Worm (Caenorhabditis elegans) whole organism, late embryonic: ENCODE results near the gene F42G8.8.

Experiments used
- C08G9.2 ChIP-seq: sonication (generic microtip); optimal IDR thresholded peaks from 2 replicates; lab custom pipeline; 2016; ENCODE audit warnings: mild to moderate bottlenecking, missing genetic modification characterization, moderate library complexity, missing compliant biosample characterization
- C38D4.7 ChIP-seq: fragments of 200-800 bp; sonication (Bioruptor generic); optimal IDR thresholded peaks from 2 replicates; lab custom pipeline; 2018; ENCODE audit warnings: mild to moderate bottlenecking, missing genetic modification characterization, moderate library complexity, missing compliant biosample characterization
- K02D7.2 ChIP-seq: sonication (generic microtip); optimal IDR thresholded peaks from 2 replicates; lab custom pipeline; 2017; ENCODE audit warnings: mild to moderate bottlenecking, missing genetic modification characterization, missing compliant biosample characterization
- ama-1 ChIP-seq: fragments of 150-350 bp; optimal IDR thresholded peaks from 2 replicates; lab custom pipeline; 2014
- ceh-14 ChIP-seq: sonication (generic microtip); optimal IDR thresholded peaks from 2 replicates; lab custom pipeline; 2016; ENCODE audit warnings: missing genotype, missing genetic modification characterization, missing compliant biosample characterization
- ceh-2 ChIP-seq: sonication (generic microtip); optimal IDR thresholded peaks from 2 replicates; lab custom pipeline; 2016; ENCODE audit warnings: missing genotype, missing genetic modification characterization, missing compliant biosample characterization
- ceh-22 ChIP-seq: sonication (generic microtip); optimal IDR thresholded peaks from 2 replicates; lab custom pipeline; 2017; ENCODE audit warnings: missing biosample characterization, missing genetic modification characterization
- ceh-30 ChIP-seq: fragments of 150-350 bp; optimal IDR thresholded peaks from 2 replicates; lab custom pipeline; 2014; ENCODE audit warnings: missing biosample characterization, missing genetic modification characterization
- ceh-48 ChIP-seq: sonication (generic microtip); optimal IDR thresholded peaks from 2 replicates; lab custom pipeline; 2016; ENCODE audit warnings: missing genetic modification characterization, inconsistent platforms, missing compliant biosample characterization
- ceh-9 ChIP-seq: sonication (generic microtip); optimal IDR thresholded peaks from 2 replicates; lab custom pipeline; 2016; ENCODE audit warnings: mild to moderate bottlenecking, missing genetic modification characterization, inconsistent platforms, missing compliant biosample characterization
- che-1 ChIP-seq: sonication (generic microtip); optimal IDR thresholded peaks from 2 replicates; lab custom pipeline; 2016; ENCODE audit warnings: mild to moderate bottlenecking, missing genetic modification characterization, missing compliant biosample characterization
- dve-1 ChIP-seq: sonication (generic microtip); optimal IDR thresholded peaks from 2 replicates; lab custom pipeline; 2017; ENCODE audit warnings: antibody characterized with exemption, mild to moderate bottlenecking, missing genetic modification characterization, missing compliant biosample characterization
- elt-2 ChIP-seq: sonication (generic microtip); optimal IDR thresholded peaks from 2 replicates; lab custom pipeline; 2016; ENCODE audit warnings: missing genetic modification reagents, missing genetic modification characterization, missing compliant biosample characterization
- ets-4 ChIP-seq: sonication (generic microtip); optimal IDR thresholded peaks from 2 replicates; lab custom pipeline; 2016; ENCODE audit warnings: missing genetic modification characterization, missing compliant biosample characterization
- fax-1 ChIP-seq: sonication (generic microtip); optimal IDR thresholded peaks from 2 replicates; lab custom pipeline; 2016; ENCODE audit warnings: missing genotype, missing genetic modification characterization, missing compliant biosample characterization
- gmeb-2 ChIP-seq: sonication (generic microtip); optimal IDR thresholded peaks from 2 replicates; lab custom pipeline; 2016; ENCODE audit warnings: missing genetic modification characterization, inconsistent platforms, missing compliant biosample characterization
- hlh-15 ChIP-seq: sonication (generic microtip); optimal IDR thresholded peaks from 2 replicates; lab custom pipeline; 2016; ENCODE audit warnings: missing genetic modification characterization, missing compliant biosample characterization
- lim-6 ChIP-seq: sonication (generic microtip); optimal IDR thresholded peaks from 2 replicates; lab custom pipeline; 2016; ENCODE audit warnings: missing genetic modification characterization, missing compliant biosample characterization
- lin-11 ChIP-seq: fragments of 200-800 bp; sonication (Bioruptor generic); optimal IDR thresholded peaks from 2 replicates; lab custom pipeline; 2018; ENCODE audit warnings: mild to moderate bottlenecking, missing genetic modification characterization, missing compliant biosample characterization
- madf-2 ChIP-seq: sonication (generic microtip); optimal IDR thresholded peaks from 2 replicates; lab custom pipeline; 2017; ENCODE audit warnings: missing genetic modification characterization, missing compliant biosample characterization
- mec-3 ChIP-seq: sonication (generic microtip); optimal IDR thresholded peaks from 2 replicates; lab custom pipeline; 2016; ENCODE audit warnings: borderline replicate concordance, missing genetic modification characterization, missing compliant biosample characterization
- nfya-1 ChIP-seq: sonication (generic microtip); optimal IDR thresholded peaks from 2 replicates; lab custom pipeline; 2017; ENCODE audit warnings: missing genetic modification characterization, mild to moderate bottlenecking, missing compliant biosample characterization, antibody characterized with exemption, moderate library complexity
- nhr-11 ChIP-seq: fragments of 150-350 bp; optimal IDR thresholded peaks from 2 replicates; lab custom pipeline; 2014; ENCODE audit warnings: missing biosample characterization, missing genetic modification characterization
- nhr-232 ChIP-seq: sonication (generic microtip); optimal IDR thresholded peaks from 2 replicates; lab custom pipeline; 2016; ENCODE audit warnings: missing genetic modification characterization, missing compliant biosample characterization
- npax-4 ChIP-seq: sonication (generic microtip); optimal IDR thresholded peaks from 2 replicates; lab custom pipeline; 2016; ENCODE audit warnings: missing genetic modification characterization, missing compliant biosample characterization
- odd-2 ChIP-seq: sonication (generic microtip); optimal IDR thresholded peaks from 2 replicates; lab custom pipeline; 2017; ENCODE audit warnings: antibody characterized with exemption, mild to moderate bottlenecking, missing genetic modification characterization, missing compliant biosample characterization
- pag-3 ChIP-seq: sonication (generic microtip); optimal IDR thresholded peaks from 2 replicates; lab custom pipeline; 2016; ENCODE audit warnings: missing compliant biosample characterization, missing genetic modification characterization, borderline replicate concordance
- pat-9 ChIP-seq: fragments of 200-800 bp; sonication (Bioruptor generic); optimal IDR thresholded peaks from 2 replicates; lab custom pipeline; 2018; ENCODE audit warnings: mild to moderate bottlenecking, missing genetic modification characterization, moderate library complexity, missing compliant biosample characterization
- pha-4 ChIP-seq: fragments of 150-350 bp; optimal IDR thresholded peaks from 2 replicates; lab custom pipeline; 2018; ENCODE audit warnings: missing biosample characterization, missing genetic modification reagents, missing genetic modification characterization
- pqm-1 ChIP-seq: sonication (generic microtip); optimal IDR thresholded peaks from 2 replicates; lab custom pipeline; 2016; ENCODE audit warnings: missing genetic modification characterization, missing compliant biosample characterization
- pros-1 ChIP-seq: fragments of 150-350 bp; optimal IDR thresholded peaks from 2 replicates; lab custom pipeline; 2014; ENCODE audit warnings: missing biosample characterization, missing genetic modification reagents, missing genetic modification characterization
- sdc-2 ChIP-seq: sonication (generic microtip); optimal IDR thresholded peaks from 2 replicates; lab custom pipeline; 2016; ENCODE audit warnings: missing genotype, missing genetic modification characterization, missing compliant biosample characterization
- sox-2 ChIP-seq: fragments of 200-800 bp; sonication (Bioruptor generic); IDR thresholded peaks from 2 replicates; pipeline ENCODE4 v1.3.6; 2022; ENCODE audit warnings: missing genetic modification reagents, missing genetic modification characterization, missing compliant biosample characterization
- sox-4 ChIP-seq: sonication (generic microtip); optimal IDR thresholded peaks from 2 replicates; lab custom pipeline; 2017; ENCODE audit warnings: mild to moderate bottlenecking, missing genetic modification characterization, inconsistent platforms, missing compliant biosample characterization
- tbx-2 ChIP-seq: sonication (generic microtip); optimal IDR thresholded peaks from 2 replicates; lab custom pipeline; 2016; ENCODE audit warnings: missing genetic modification characterization, missing compliant biosample characterization
- tbx-7 ChIP-seq: sonication (generic microtip); optimal IDR thresholded peaks from 2 replicates; lab custom pipeline; 2016; ENCODE audit warnings: missing genotype, missing genetic modification characterization, missing compliant biosample characterization
- zip-5 ChIP-seq: sonication (generic microtip); optimal IDR thresholded peaks from 2 replicates; lab custom pipeline; 2016; ENCODE audit warnings: missing genetic modification characterization, missing compliant biosample characterization
- ztf-16 ChIP-seq: sonication (generic microtip); optimal IDR thresholded peaks from 2 replicates; lab custom pipeline; 2017; ENCODE audit warnings: missing genetic modification characterization, missing compliant biosample characterization

F42G8.8 gene

DNA sequence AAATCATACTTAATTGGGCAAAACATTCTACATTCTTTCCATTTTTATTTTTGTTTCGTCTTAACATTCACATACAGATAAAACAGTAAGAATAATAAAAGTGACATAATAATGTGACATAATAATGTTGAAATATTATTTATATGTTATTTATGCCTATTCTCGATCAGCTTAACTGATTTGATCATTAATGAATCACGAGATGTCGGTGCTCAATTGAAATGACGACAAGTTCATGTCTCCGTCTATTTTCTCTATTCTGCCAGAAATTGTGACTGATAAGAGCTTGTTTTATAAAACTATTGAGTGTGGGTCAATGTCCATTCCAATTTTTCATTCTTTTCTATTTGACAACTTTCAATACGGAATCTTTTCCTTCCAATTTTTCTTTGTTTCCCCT, 32.8 kb downstream of the F42G8.8 start:
- TF ChIP-seq elt-2 (no peak), lim-6 (tag; lab: Kevin White, UChicago) (no peak), ceh-48 (tag; lab: Kevin White, UChicago) (no peak)

DNA sequence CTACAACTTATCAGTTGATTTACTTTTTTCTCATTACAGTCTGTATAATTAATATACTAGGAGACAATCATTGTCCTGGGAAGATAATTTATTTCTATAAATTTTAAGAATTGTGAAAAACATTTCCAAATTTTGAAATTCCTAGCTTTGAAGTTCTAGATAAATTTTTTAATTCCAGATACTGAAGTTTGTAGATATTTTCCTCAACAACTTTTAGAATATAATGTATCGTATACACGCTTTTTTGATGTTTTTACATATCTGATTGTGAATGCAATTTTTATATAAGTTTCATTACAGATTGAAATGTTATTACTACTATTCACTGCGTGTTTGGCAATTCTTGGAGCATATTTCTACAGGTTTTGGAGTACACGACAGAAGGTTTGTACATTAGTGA, 33.3 kb downstream of the F42G8.8 start, which contains the start of gene faah-2:
faah-2 (plus strand) TSS at position 301 of the 400 bp plus-strand sequence.
- TF ChIP-seq C38D4.7 (GFP tag; lab: Kevin White, UChicago) (no peak), ceh-30 (tag; lab: Kevin White, UChicago) (no peak), ama-1 (lab: Kevin White, UChicago) (no peak), C08G9.2 (no peak), hlh-15 (tag; lab: Kevin White, UChicago) (no peak), sox-4 (no peak), fax-1 (no peak), lin-11 (tag; lab: Kevin White, UChicago) (no peak), nfya-1 (tag; lab: Kevin White, UChicago) (no peak)

DNA sequence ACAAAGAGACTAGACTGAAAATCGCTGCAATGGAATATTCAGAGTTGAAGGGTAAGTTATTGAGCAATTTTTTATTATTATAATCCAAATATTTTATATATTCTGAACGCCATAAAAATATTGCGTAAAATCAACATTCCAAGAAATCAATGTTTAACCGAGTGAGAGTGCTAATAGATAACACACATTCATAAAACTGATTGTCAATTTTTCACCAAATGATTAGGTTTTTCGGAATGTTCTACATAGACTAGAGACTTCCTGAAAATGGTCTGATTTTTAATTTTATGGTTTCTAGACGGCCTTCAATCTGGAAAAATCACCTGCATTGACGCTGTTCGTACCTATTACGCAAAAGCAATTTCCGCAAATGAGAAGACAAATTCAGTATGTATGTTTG, 33.8 kb downstream of the F42G8.8 start:
- TF ChIP-seq che-1 (tag; lab: Kevin White, UChicago) (no peak), madf-2 (tag; lab: Kevin White, UChicago) (no peak), mec-3 (tag; lab: Kevin White, UChicago) (no peak), pha-4 (tag; lab: Kevin White, UChicago) (no peak)

DNA sequence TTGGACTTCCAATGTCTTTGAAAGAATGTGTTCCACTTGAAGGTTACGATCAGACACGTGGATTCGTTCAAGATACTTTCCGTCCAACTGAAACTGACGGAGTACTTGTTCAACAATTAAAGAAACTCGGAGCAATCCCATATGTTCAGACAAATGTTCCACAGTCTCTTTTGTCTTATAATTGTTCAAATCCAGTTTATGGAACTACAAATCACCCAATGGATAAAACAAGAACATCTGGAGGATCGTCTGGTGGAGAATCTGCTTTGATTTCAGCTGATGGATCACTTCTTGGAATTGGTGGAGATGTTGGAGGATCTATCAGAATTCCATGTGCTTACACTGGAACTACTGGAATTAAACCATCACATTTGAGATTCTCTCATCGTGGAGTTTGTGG, 34.3 kb downstream of the F42G8.8 start:
- TF ChIP-seq sox-4 = no peak
- no peak for TF ChIP-seq npax-4 (tag; lab: Kevin White, UChicago)
- no peak for TF ChIP-seq zip-5
- no peak for TF ChIP-seq pag-3 (tag; lab: Kevin White, UChicago)
- no peak for TF ChIP-seq C38D4.7 (GFP tag; lab: Kevin White, UChicago)
- TF ChIP-seq, all 69 proteins: peak for 0

DNA sequence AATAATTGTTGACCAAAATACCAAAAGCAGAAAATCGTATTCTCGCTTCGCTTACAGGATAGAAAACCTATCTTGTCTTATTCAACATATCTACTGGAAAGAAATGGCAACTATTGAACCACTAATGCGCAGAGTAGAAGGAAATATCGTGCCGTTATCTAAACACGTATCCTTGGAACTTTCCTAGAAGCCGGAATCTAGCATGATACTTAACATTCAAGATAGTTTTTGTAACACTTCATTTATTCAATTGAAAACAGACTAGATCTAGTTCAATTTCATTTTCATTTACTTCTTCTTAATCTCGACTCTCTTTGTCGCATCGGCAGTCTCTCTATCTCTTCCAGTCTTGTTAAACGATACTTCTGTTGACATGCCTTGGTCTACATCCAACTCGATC, 36.1 kb downstream of the F42G8.8 start:
- TF ChIP-seq nhr-11 (no peak), ceh-48 (tag; lab: Kevin White, UChicago) (no peak), che-1 (tag; lab: Kevin White, UChicago) (no peak), nhr-232 (tag; lab: Kevin White, UChicago) (no peak), sox-2 (GFP tag; lab: Robert Waterston, UW) (no peak), C08G9.2 (no peak), dve-1 (no peak), madf-2 (tag; lab: Kevin White, UChicago) (no peak)
- TF ChIP-seq, all 69 proteins: peak for 0

DNA sequence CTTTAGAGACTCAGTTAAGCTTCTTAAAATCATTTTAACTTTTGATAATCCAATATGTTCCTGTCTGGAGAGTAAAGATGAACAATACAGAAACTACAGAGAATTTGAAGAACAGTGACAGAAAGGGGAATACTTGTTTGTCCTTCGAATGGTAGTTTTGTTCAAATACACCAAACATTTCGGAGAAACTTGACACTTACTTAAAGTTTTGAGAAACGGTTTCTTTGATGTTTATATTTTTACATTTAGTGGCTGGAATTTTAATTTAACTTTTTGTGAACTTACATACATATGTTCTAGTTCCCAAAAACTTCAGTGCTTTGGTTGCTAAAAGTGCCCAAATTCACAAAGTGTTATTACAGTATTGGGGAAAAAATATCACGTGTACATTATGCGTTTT, 38.3 kb downstream of the F42G8.8 start, which contains the start of gene B0218.5:
B0218.5 (minus strand) TSS at position 101 of the 400 bp plus-strand sequence.
- TF ChIP-seq nhr-11 = no peak
- no peak for TF ChIP-seq ceh-22 (tag; lab: Kevin White, UChicago)
- no peak for TF ChIP-seq sdc-2
- TF ChIP-seq pat-9 (tag; lab: Kevin White, UChicago) = no peak
- TF ChIP-seq, all 69 proteins: peak for 0

DNA sequence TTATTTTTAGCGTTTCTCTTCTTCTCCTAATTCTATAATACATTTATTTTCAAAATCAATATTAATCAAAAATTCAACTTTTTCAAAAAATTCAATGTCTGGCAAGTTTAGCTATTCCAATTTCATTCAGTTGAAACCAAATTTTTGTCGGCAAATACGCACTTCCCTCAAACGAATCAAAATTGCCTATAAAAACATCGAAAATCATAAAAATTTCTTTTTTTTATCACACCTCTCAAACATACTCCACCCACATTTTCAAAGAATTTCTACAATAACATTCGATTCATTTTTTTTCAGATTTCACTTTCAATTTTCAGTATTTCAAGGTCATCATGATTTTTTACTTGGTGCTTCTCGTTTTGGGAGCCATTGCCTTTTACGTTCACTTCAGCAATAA, 40.2 kb downstream of the F42G8.8 start, which contains the start of gene faah-1:
faah-1 (plus strand) TSS at position 301 of the 400 bp plus-strand sequence.
- TF ChIP-seq C38D4.7 (GFP tag; lab: Kevin White, UChicago) (no peak), pros-1 (tag; lab: Kevin White, UChicago) (no peak), odd-2 (no peak), pqm-1 (no peak), ceh-9 (tag; lab: Kevin White, UChicago) (no peak), ceh-22 (tag; lab: Kevin White, UChicago) (no peak), C08G9.2 (no peak), tbx-7 (tag; lab: Kevin White, UChicago) (no peak), zip-5 (no peak), ets-4 (tag; lab: Kevin White, UChicago) (no peak), ceh-14 (tag; lab: Kevin White, UChicago) (no peak), pag-3 (tag; lab: Kevin White, UChicago) (no peak), ztf-16 (tag; lab: Kevin White, UChicago) (no peak), fax-1 (no peak), hlh-15 (tag; lab: Kevin White, UChicago) (no peak), tbx-2 (no peak), K02D7.2 (tag; lab: Kevin White, UChicago) (no peak), ceh-2 (no peak), gmeb-2 (no peak)
